Fruit fly (Drosophila melanogaster) whole organism, embryonic: ENCODE measurements around the gene CG7006.
A peak's percentile ranks its signal among the peaks of the same experiment; 100 is the strongest.

Experiments used
- CG12391 ChIP-seq: fragments of 200-800 bp; sonication (Bioruptor generic); optimal IDR thresholded peaks from 3 replicates; lab custom pipeline; 2018; ENCODE audit warnings: missing biosample characterization, mild to moderate bottlenecking, missing genetic modification characterization, moderate library complexity
- CG12659 ChIP-seq: fragments of 200-800 bp; sonication (Bioruptor generic); optimal IDR thresholded peaks from 3 replicates; lab custom pipeline; 2017; ENCODE audit warnings: mild to moderate bottlenecking, missing biosample characterization, missing genetic modification reagents, missing genetic modification characterization
- CrebB ChIP-seq: fragments of 200-800 bp; sonication (Bioruptor generic); optimal IDR thresholded peaks from 3 replicates; lab custom pipeline; 2018; ENCODE audit warnings: missing biosample characterization, mild to moderate bottlenecking, missing genetic modification characterization
- Hsf ChIP-seq: fragments of 200-800 bp; sonication (Bioruptor generic); optimal IDR thresholded peaks from 3 replicates; lab custom pipeline; 2016; ENCODE audit warnings: missing biosample characterization, missing genetic modification characterization
- zfh2 ChIP-seq: fragments of 200-800 bp; sonication (Bioruptor generic); optimal IDR thresholded peaks from 2 replicates; lab custom pipeline; 2016; ENCODE audit warnings: missing biosample characterization, missing genetic modification characterization

- TF ChIP-seq CG12659 (GFP tag; lab: Kevin White, UChicago) (peak; percentile 80), zfh2 (GFP tag; lab: Kevin White, UChicago) (peak; percentile 64), CrebB (tag; lab: Kevin White, UChicago) (no peak), Hsf (GFP tag; lab: Kevin White, UChicago) (peak; percentile 84), CG12391 (tag; lab: Kevin White, UChicago) (peak; percentile 93)
Observed at dm6 chr3R:24813637-24814301, 36.7 kb upstream of the CG7006 start, which contains the start of the genes lili and CG34150.
